Comparison of ENCODE assay signal across 3 fruit fly cellular contexts in genomic region chr3L:19682902-19683301, dm6.
TF ChIP-seq lines count a peak whose summit lies in the region.

No protein-coding gene starts in this region.

- no peak for TF ChIP-seq CTCF in whole organism, embryonic (GFP tag; optimal IDR thresholded peaks at IDR 0.05; lab: Kevin White, UChicago)

TF ChIP-seq in whole organism, embryonic, 481 proteins besides CTCF, POLR2A, EP300 and RAD21 (continues in another document):
- no peak for TF ChIP-seq toy (GFP tag; IDR thresholded peaks at IDR 0.05; lab: Robert Waterston, UW)
- no peak for TF ChIP-seq ara (GFP tag; IDR thresholded peaks at IDR 0.05; lab: Robert Waterston, UW)
- TF ChIP-seq da (GFP tag; optimal IDR thresholded peaks at IDR 0.05; lab: Kevin White, UChicago) = peak; percentile 27
- peak; percentile 23; the same call in 1 of the 3 replicates for TF ChIP-seq Opbp (GFP tag; IDR thresholded peaks at IDR 0.05; lab: Robert Waterston, UW; ENCODE audit: partially characterized antibody)
- no peak for TF ChIP-seq caup (GFP tag; optimal IDR thresholded peaks at IDR 0.05; lab: Kevin White, UChicago; ENCODE audit: severe bottlenecking)
- no peak for TF ChIP-seq CG12104 (GFP tag; optimal IDR thresholded peaks at IDR 0.05; lab: Kevin White, UChicago)
- peak; percentile 67 for TF ChIP-seq Deaf1 (tag; optimal IDR thresholded peaks at IDR 0.05; lab: Kevin White, UChicago)
- TF ChIP-seq CG2678 (tag; optimal IDR thresholded peaks at IDR 0.05; lab: Kevin White, UChicago) = no peak
- no peak for TF ChIP-seq cwo (GFP tag; optimal IDR thresholded peaks at IDR 0.05; lab: Kevin White, UChicago)
- no peak for TF ChIP-seq CG2199 (GFP tag; IDR thresholded peaks at IDR 0.05; lab: Robert Waterston, UW)
- TF ChIP-seq CG30403 (GFP tag; optimal IDR thresholded peaks at IDR 0.05; lab: Kevin White, UChicago) = no peak
- peak; percentile 84 for TF ChIP-seq sr (GFP tag; IDR thresholded peaks at IDR 0.05; lab: Robert Waterston, UW)
- peak; percentile 4 for TF ChIP-seq Med (GFP tag; lab: Kevin White, UChicago)
- TF ChIP-seq CG32532 (GFP tag; IDR thresholded peaks at IDR 0.05; lab: Robert Waterston, UW) = no peak
- TF ChIP-seq Mad (GFP tag; optimal IDR thresholded peaks at IDR 0.05; lab: Kevin White, UChicago) = no peak
- no peak for TF ChIP-seq CG8089 (GFP tag; optimal IDR thresholded peaks at IDR 0.05; lab: Kevin White, UChicago)
- TF ChIP-seq CG15269 (tag; optimal IDR thresholded peaks at IDR 0.05; lab: Kevin White, UChicago) = no peak
- TF ChIP-seq ftz-f1 (GFP tag; optimal IDR thresholded peaks at IDR 0.05; lab: Kevin White, UChicago) = peak; percentile 31
- TF ChIP-seq Hr39 (optimal IDR thresholded peaks at IDR 0.05; lab: Kevin White, UChicago) = no peak
- no peak for TF ChIP-seq NFAT (GFP tag; IDR thresholded peaks at IDR 0.05; lab: Robert Waterston, UW)
- TF ChIP-seq pros (GFP tag; optimal IDR thresholded peaks at IDR 0.05; lab: Kevin White, UChicago) = no peak
- TF ChIP-seq Fer2 (tag; optimal IDR thresholded peaks at IDR 0.05; lab: Kevin White, UChicago) = no peak
- TF ChIP-seq pho (GFP tag; optimal IDR thresholded peaks at IDR 0.05; lab: Kevin White, UChicago) = no peak
- TF ChIP-seq CG7928 (GFP tag; optimal IDR thresholded peaks at IDR 0.05; lab: Kevin White, UChicago) = no peak
- no peak for TF ChIP-seq CG6689 (GFP tag; IDR thresholded peaks at IDR 0.05; lab: Robert Waterston, UW)
- no peak for TF ChIP-seq CG12299 (tag; optimal IDR thresholded peaks at IDR 0.05; lab: Kevin White, UChicago)
- no peak for TF ChIP-seq NfI (GFP tag; optimal IDR thresholded peaks at IDR 0.05; lab: Kevin White, UChicago)
- TF ChIP-seq ash1 (GFP tag; optimal IDR thresholded peaks at IDR 0.05; lab: Kevin White, UChicago) = no peak
- TF ChIP-seq chinmo (GFP tag; IDR thresholded peaks at IDR 0.05; lab: Robert Waterston, UW; ENCODE audit: partially characterized antibody) = peak; percentile 79; the same call in 1 of the 4 replicates
- TF ChIP-seq CG13624 (GFP tag; optimal IDR thresholded peaks at IDR 0.05; lab: Kevin White, UChicago) = no peak
- TF ChIP-seq Nf-YC (tag; optimal IDR thresholded peaks at IDR 0.05; lab: Kevin White, UChicago) = peak; percentile 99

TF ChIP-seq in whole organism, pupa, 21 proteins besides CTCF, POLR2A, EP300 and RAD21:
- TF ChIP-seq fd96Ca (GFP tag; IDR thresholded peaks at IDR 0.05; lab: Robert Waterston, UW) (no peak), CG4496 (GFP tag; IDR thresholded peaks at IDR 0.05; lab: Robert Waterston, UW) (0 out of 3 replicates have a peak, but pooled peaks have one; percentile 12)
TF ChIP-seq in whole organism, pupa: peak in this region for 1.

TF ChIP-seq in whole organism, wandering third instar larva, 38 proteins besides CTCF, POLR2A, EP300 and RAD21:
- TF ChIP-seq N (GFP tag; optimal IDR thresholded peaks at IDR 0.05; lab: Kevin White, UChicago) = no peak
- peak; percentile 84 for TF ChIP-seq Dif (GFP tag; optimal IDR thresholded peaks at IDR 0.05; lab: Kevin White, UChicago; ENCODE audit: partially characterized antibody)
- peak; percentile 64 for TF ChIP-seq Vsx2 (GFP tag; optimal IDR thresholded peaks at IDR 0.05; lab: Kevin White, UChicago; ENCODE audit: partially characterized antibody)
TF ChIP-seq in whole organism, wandering third instar larva: peak in this region for 2.
